Worm (Caenorhabditis elegans) whole organism, mixed stage, embryonic: ENCODE measurements around the gene exo-1.

ENCODE experiments used
- blmp-1 ChIP-seq: fragments of 150-350 bp; optimal IDR thresholded peaks from 2 replicates; lab custom pipeline; 2014; ENCODE audit warnings: missing biosample characterization, missing genetic modification characterization
- cnd-1 ChIP-seq: fragments of 200-800 bp; sonication (Bioruptor generic); optimal IDR thresholded peaks from 2 replicates; lab custom pipeline; 2018; ENCODE audit warnings: mild to moderate bottlenecking, missing genetic modification characterization, missing compliant biosample characterization

ce11 chrIII:13380196-13380595, 43.1 kb upstream of the exo-1 start, which contains the start of gene T03F6.6:
- TF ChIP-seq cnd-1 (tag; lab: Kevin White, UChicago) (no peak), blmp-1 (tag; lab: Kevin White, UChicago) (no peak)
